Fruit fly (Drosophila melanogaster): ENCODE results near the gene skd.

Gene skd

DNA sequence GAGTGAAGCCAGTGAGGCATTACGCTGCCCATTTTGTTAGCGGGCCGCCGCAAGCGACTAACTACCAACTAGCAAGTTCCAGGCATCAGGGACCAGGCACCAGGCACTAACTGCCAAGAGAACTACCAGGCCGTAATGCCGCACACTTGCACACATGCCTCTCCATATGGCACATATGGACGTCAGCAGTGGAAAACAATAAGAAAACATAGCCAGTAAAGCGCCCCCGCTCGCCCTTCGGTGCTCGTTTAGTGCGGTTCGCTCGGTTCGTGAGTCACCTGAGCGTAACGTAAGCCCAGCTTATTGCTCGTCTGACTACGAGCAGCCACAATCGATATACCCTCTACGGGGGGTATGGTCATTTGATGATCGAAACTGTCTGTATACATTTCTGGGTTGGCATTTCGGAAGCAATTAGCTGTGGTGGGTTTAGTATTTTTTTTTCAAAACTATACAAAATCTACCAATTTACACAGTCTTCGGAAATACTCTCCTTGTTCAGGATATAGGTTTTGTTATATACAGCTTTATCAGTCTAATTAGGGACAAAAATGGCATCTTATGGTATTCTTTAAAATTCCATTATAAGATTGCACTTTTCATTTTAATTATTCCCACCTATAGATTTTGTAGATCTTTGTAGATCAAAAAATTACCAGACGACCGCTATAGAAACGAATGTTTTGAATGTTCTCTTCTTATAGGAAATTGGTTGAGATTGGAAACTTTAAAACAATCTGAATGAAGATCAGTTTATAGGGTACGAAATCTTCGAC lies 29.7 kb upstream of the skd start (continued):
- TF ChIP-seq Atf6 (GFP tag; IDR thresholded peaks at IDR 0.05), result no peak
- peak; percentile 45 for TF ChIP-seq zen (tag; optimal IDR thresholded peaks at IDR 0.05)
- TF ChIP-seq ac (GFP tag; optimal IDR thresholded peaks at IDR 0.05), result no peak
- TF ChIP-seq CG12299 (tag; optimal IDR thresholded peaks at IDR 0.05), result no peak
- TF ChIP-seq dmrt99B (tag; optimal IDR thresholded peaks at IDR 0.05), result peak; percentile 3
- no peak for TF ChIP-seq chm (GFP tag; IDR thresholded peaks at IDR 0.05)
- TF ChIP-seq bsh (GFP tag; optimal IDR thresholded peaks at IDR 0.05), result peak in 1 of 2 experiments; percentile 20
- TF ChIP-seq Oli (tag; optimal IDR thresholded peaks at IDR 0.05), result peak; percentile 50
- no peak for TF ChIP-seq dmrt11E (tag; optimal IDR thresholded peaks at IDR 0.05)
- no peak for TF ChIP-seq CG14050 (GFP tag; IDR thresholded peaks at IDR 0.05)
- TF ChIP-seq toy (GFP tag; IDR thresholded peaks at IDR 0.05), result no peak
- TF ChIP-seq Hr39 (optimal IDR thresholded peaks at IDR 0.05), result no peak
- no peak for TF ChIP-seq tll (GFP tag; optimal IDR thresholded peaks at IDR 0.05)
- no peak for TF ChIP-seq Eip74EF (GFP tag; optimal IDR thresholded peaks at IDR 0.05)
- TF ChIP-seq CG30020 (tag; optimal IDR thresholded peaks at IDR 0.05), result no peak
- no peak for TF ChIP-seq danr (GFP tag; IDR thresholded peaks at IDR 0.05)
- no peak for TF ChIP-seq CG10565 (GFP tag; optimal IDR thresholded peaks at IDR 0.05)
- no peak for TF ChIP-seq Doc3 (GFP tag; IDR thresholded peaks at IDR 0.05; ENCODE audit: partially characterized antibody)
- TF ChIP-seq repo (GFP tag; optimal IDR thresholded peaks at IDR 0.05), result no peak
- no peak for TF ChIP-seq CG15479 (GFP tag; optimal IDR thresholded peaks at IDR 0.05)
- TF ChIP-seq amos (GFP tag; IDR thresholded peaks at IDR 0.05; ENCODE audit: partially characterized antibody), result no peak
- no peak for TF ChIP-seq pzg (GFP tag; optimal IDR thresholded peaks at IDR 0.05)
- TF ChIP-seq CG18619 (GFP tag; optimal IDR thresholded peaks at IDR 0.05), result peak; percentile 39
- no peak for TF ChIP-seq run (tag; optimal IDR thresholded peaks at IDR 0.05)
- TF ChIP-seq CG10431 (GFP tag; optimal IDR thresholded peaks at IDR 0.05), result no peak
- TF ChIP-seq CG2116 (GFP tag; optimal IDR thresholded peaks at IDR 0.05), result no peak
- no peak for TF ChIP-seq ken (GFP tag; IDR thresholded peaks at IDR 0.05)
- TF ChIP-seq scrt (GFP tag; optimal IDR thresholded peaks at IDR 0.05), result no peak
- TF ChIP-seq CG16863 (GFP tag; optimal IDR thresholded peaks at IDR 0.05), result no peak
- TF ChIP-seq twi (tag; optimal IDR thresholded peaks at IDR 0.05), result peak; percentile 78
- no peak for TF ChIP-seq CG4820 (GFP tag; optimal IDR thresholded peaks at IDR 0.05)
- TF ChIP-seq CG8924 (tag; optimal IDR thresholded peaks at IDR 0.05), result no peak
- peak; percentile 34 for TF ChIP-seq odd (GFP tag; optimal IDR thresholded peaks at IDR 0.05)
- TF ChIP-seq fru (optimal IDR thresholded peaks at IDR 0.05), result no peak
- TF ChIP-seq ci (GFP tag; IDR thresholded peaks at IDR 0.05), result no peak
- peak; percentile 9 for TF ChIP-seq CG18262 (tag; optimal IDR thresholded peaks at IDR 0.05)
- TF ChIP-seq gce (GFP tag; IDR thresholded peaks at IDR 0.05), result no peak
- no peak for TF ChIP-seq CG6683 (GFP tag; optimal IDR thresholded peaks at IDR 0.05)
- TF ChIP-seq Sin3A (optimal IDR thresholded peaks at IDR 0.05), result no peak
- no peak for TF ChIP-seq CG10267 (tag; optimal IDR thresholded peaks at IDR 0.05)
- TF ChIP-seq CG17612 (GFP tag; IDR thresholded peaks at IDR 0.05), result no peak
- no peak for TF ChIP-seq CG8290 (GFP tag; optimal IDR thresholded peaks at IDR 0.05)
- TF ChIP-seq CG8290 (tag; optimal IDR thresholded peaks at IDR 0.05), result no peak
- TF ChIP-seq CG16815 (GFP tag; optimal IDR thresholded peaks at IDR 0.05), result no peak
- no peak for TF ChIP-seq schlank (tag; optimal IDR thresholded peaks at IDR 0.05)
- TF ChIP-seq Fer1 (GFP tag; optimal IDR thresholded peaks at IDR 0.05), result no peak
- no peak for TF ChIP-seq CG2129 (GFP tag; IDR thresholded peaks at IDR 0.05; ENCODE audit: partially characterized antibody)
- no peak for TF ChIP-seq HmgZ (tag; optimal IDR thresholded peaks at IDR 0.05)
- TF ChIP-seq CG15696 (tag; optimal IDR thresholded peaks at IDR 0.05), result no peak
- TF ChIP-seq cato (GFP tag; optimal IDR thresholded peaks at IDR 0.05; ENCODE audit: borderline replicate concordance), result no peak
